Worm (Caenorhabditis elegans): Measurements from ENCODE around the gene eef-1B.1.
A peak's percentile ranks its signal among the peaks of the same experiment; 100 is the strongest.

eef-1B.1 gene

ce11 chrIII:7940819-7941218, 32.4 kb downstream of the eef-1B.1 start, which contains the start of gene C29E4.12:
TSS of gene C29E4.12 (plus strand) at chrIII:7941151.
- TF ChIP-seq saeg-2 (GFP tag; IDR thresholded peaks at IDR 0.05) (no peak), pqm-1 (tag; optimal IDR thresholded peaks at IDR 0.05) (no peak), mdl-1 (tag; optimal IDR thresholded peaks at IDR 0.05) (no peak), nhr-25 (tag; optimal IDR thresholded peaks at IDR 0.05; ENCODE audit: borderline replicate concordance, insufficient read depth) (peak; percentile 55), hif-1 (tag; optimal IDR thresholded peaks at IDR 0.05) (peak in 1 of 2 experiments; percentile 27), mep-1 (tag; optimal IDR thresholded peaks at IDR 0.05) (no peak), unc-39 (tag; optimal IDR thresholded peaks at IDR 0.05) (no peak), nhr-28 (tag; optimal IDR thresholded peaks at IDR 0.05) (peak; percentile 52), nhr-11 (tag; optimal IDR thresholded peaks at IDR 0.05) (peak; percentile 11), daf-19 (GFP tag; conservative IDR thresholded peaks at IDR 0.05) (no peak), lsy-2 (tag; optimal IDR thresholded peaks at IDR 0.05) (peak in 1 of 2 experiments; percentile 83), arid-1 (GFP tag; conservative IDR thresholded peaks at IDR 0.05) (no peak), fos-1 (tag; optimal IDR thresholded peaks at IDR 0.05) (no peak), hmg-1.1 (GFP tag; IDR thresholded peaks at IDR 0.05) (peak; percentile 65; the same call in 1 of the 2 replicates), dpl-1 (GFP tag; optimal IDR thresholded peaks at IDR 0.05) (peak; percentile 96), mes-2 (tag; optimal IDR thresholded peaks at IDR 0.05; ENCODE audit: poor library complexity, severe bottlenecking) (peak; percentile 77), dve-1 (tag; optimal IDR thresholded peaks at IDR 0.05; ENCODE audit: insufficient read depth) (peak; percentile 26), fkh-10 (GFP tag; optimal IDR thresholded peaks at IDR 0.05) (peak; percentile 38), ceh-28 (tag; optimal IDR thresholded peaks at IDR 0.05) (no peak), ama-1 (optimal IDR thresholded peaks at IDR 0.05) (no peak), mdt-29 (GFP tag; IDR thresholded peaks at IDR 0.05) (no peak), T20F7.1 (GFP tag; optimal IDR thresholded peaks at IDR 0.05) (peak; percentile 99), T26A8.4 (GFP tag; IDR thresholded peaks at IDR 0.05) (no peak), ZK337.2 (GFP tag; IDR thresholded peaks at IDR 0.05) (no peak), nhr-237 (tag; optimal IDR thresholded peaks at IDR 0.05) (no peak), nhr-6 (tag; optimal IDR thresholded peaks at IDR 0.05) (peak; percentile 45), snpc-1.2 (GFP tag; IDR thresholded peaks at IDR 0.05) (no peak), zip-2 (tag; optimal IDR thresholded peaks at IDR 0.05) (no peak), Y48G9A.11 (GFP tag; IDR thresholded peaks at IDR 0.05) (peak; percentile 94), aha-1 (tag) (peak; percentile 62), ZK546.5 (tag; optimal IDR thresholded peaks at IDR 0.05) (no peak), hlh-30 (tag; optimal IDR thresholded peaks at IDR 0.05; ENCODE audit: insufficient read depth) (peak; percentile 79)

- TF ChIP-seq jun-1 (tag; optimal IDR thresholded peaks at IDR 0.05) (no peak), snpc-1.2 (GFP tag; IDR thresholded peaks at IDR 0.05) (no peak), daf-8 (GFP tag; IDR thresholded peaks at IDR 0.05) (no peak), lin-15B (tag; optimal IDR thresholded peaks at IDR 0.05) (no peak)
Measured at ce11 chrIII:7937548-7937947, 35.6 kb downstream of the eef-1B.1 start, which contains the start of gene C29E4.10. TSS of gene C29E4.10 (plus strand) at chrIII:7937848.

- TF ChIP-seq daf-16 (GFP tag; optimal IDR thresholded peaks at IDR 0.05) (no peak), daf-16 (tag; optimal IDR thresholded peaks at IDR 0.05) (peak; percentile 50), tra-1 (GFP tag; IDR thresholded peaks at IDR 0.05) (no peak), lim-7 (GFP tag; IDR thresholded peaks at IDR 0.05) (no peak), dve-1 (tag; optimal IDR thresholded peaks at IDR 0.05; ENCODE audit: insufficient read depth) (peak; percentile 16), pqm-1 (tag; optimal IDR thresholded peaks at IDR 0.05) (peak; percentile 22), F49E8.2 (tag; optimal IDR thresholded peaks at IDR 0.05; ENCODE audit: borderline replicate concordance) (no peak)
Measured at ce11 chrIII:7933235-7933634, 40.0 kb downstream of the eef-1B.1 start, which contains the start of gene ran-2. TSS of gene ran-2 (plus strand) at chrIII:7933535.
